Worm (Caenorhabditis elegans) whole organism, L3 larva: ENCODE data around the gene nrde-3.

Experiments used
- elt-1 ChIP-seq: fragments of 150-350 bp; optimal IDR thresholded peaks from 2 replicates; lab custom pipeline; 2014; ENCODE audit warnings: missing biosample characterization, missing genetic modification characterization
- elt-2 ChIP-seq: sonication (generic microtip); optimal IDR thresholded peaks from 2 replicates; lab custom pipeline; 2016; ENCODE audit warnings: missing genetic modification reagents, mild to moderate bottlenecking, missing genetic modification characterization, missing compliant biosample characterization
- fos-1 ChIP-seq: fragments of 150-350 bp; optimal IDR thresholded peaks from 2 replicates; lab custom pipeline; 2014; ENCODE audit warnings: missing biosample characterization, missing genetic modification characterization
- jun-1 ChIP-seq: fragments of 150-350 bp; optimal IDR thresholded peaks from 2 replicates; lab custom pipeline; 2014; ENCODE audit warnings: missing biosample characterization, missing genetic modification reagents, missing genetic modification characterization
- mdl-1 ChIP-seq: fragments of 150-350 bp; optimal IDR thresholded peaks from 2 replicates; lab custom pipeline; 2014; ENCODE audit warnings: missing biosample characterization, missing genetic modification characterization
- nhr-11 ChIP-seq: fragments of 150-350 bp; optimal IDR thresholded peaks from 2 replicates; lab custom pipeline; 2014; ENCODE audit warnings: missing biosample characterization, missing genetic modification characterization
- nhr-12 ChIP-seq: fragments of 150-350 bp; optimal IDR thresholded peaks from 2 replicates; lab custom pipeline; 2014; ENCODE audit warnings: missing biosample characterization, missing genetic modification characterization
- nhr-43 ChIP-seq: sonication (generic microtip); optimal IDR thresholded peaks from 2 replicates; lab custom pipeline; 2016; ENCODE audit warnings: mild to moderate bottlenecking, missing genetic modification characterization, missing compliant biosample characterization; ENCODE audit not compliant: poor library complexity, severe bottlenecking
- skn-1 ChIP-seq: fragments of 150-350 bp; optimal IDR thresholded peaks from 2 replicates; lab custom pipeline; 2014; ENCODE audit warnings: missing biosample characterization, missing genetic modification characterization
- snpc-4 ChIP-seq: fragments of 150-350 bp; optimal IDR thresholded peaks from 2 replicates; lab custom pipeline; 2014; ENCODE audit warnings: missing biosample characterization, missing genetic modification characterization
- unc-39 ChIP-seq: sonication (generic microtip); optimal IDR thresholded peaks from 4 replicates; lab custom pipeline; 2017; ENCODE audit warnings: missing biosample characterization, missing genetic modification characterization
- unc-62 ChIP-seq: fragments of 150-350 bp; sonication (generic microtip); optimal IDR thresholded peaks from 4 replicates; lab custom pipeline; 2014; ENCODE audit warnings: missing biosample characterization, missing genetic modification reagents, missing genetic modification characterization
- zag-1 ChIP-seq: fragments of 150-350 bp; optimal IDR thresholded peaks from 2 replicates; lab custom pipeline; 2014; ENCODE audit warnings: missing biosample characterization, missing genetic modification characterization
- ztf-4 ChIP-seq: fragments of 150-350 bp; optimal IDR thresholded peaks from 2 replicates; lab custom pipeline; 2014; ENCODE audit warnings: missing biosample characterization, missing genetic modification characterization

- TF ChIP-seq elt-2 (no peak), unc-39 (no peak), jun-1 (no peak), elt-1 (tag; lab: Kevin White, UChicago) (no peak), nhr-11 (tag; lab: Kevin White, UChicago) (no peak), unc-62 (no peak), fos-1 (no peak), zag-1 (no peak), ztf-4 (no peak), skn-1 (tag; lab: Kevin White, UChicago) (no peak), nhr-43 (tag; lab: Kevin White, UChicago) (no peak), nhr-12 (tag; lab: Kevin White, UChicago) (no peak), snpc-4 (tag; lab: Kevin White, UChicago) (no peak), mdl-1 (tag; lab: Kevin White, UChicago) (no peak)
Measured at ce11 chrX:334452-334851, 37.6 kb upstream of the nrde-3 start.
